Worm (Caenorhabditis elegans) whole organism, L2 larva: ENCODE data around the gene sre-1.

ENCODE experiments used
- lin-13 ChIP-seq: fragments of 150-350 bp; optimal IDR thresholded peaks from 2 replicates; lab custom pipeline; 2014; ENCODE audit warnings: missing biosample characterization, missing genetic modification reagents, missing genetic modification characterization
- nhr-11 ChIP-seq: fragments of 150-350 bp; optimal IDR thresholded peaks from 2 replicates; lab custom pipeline; 2014; ENCODE audit warnings: missing biosample characterization, missing genetic modification characterization
- unc-39 ChIP-seq: fragments of 150-350 bp; optimal IDR thresholded peaks from 2 replicates; lab custom pipeline; 2014; ENCODE audit warnings: missing biosample characterization, missing genetic modification characterization

ce11 chrII:7716112-7716511 is 6.6 kb downstream of the sre-1 start:
- no peak for TF ChIP-seq unc-39 (tag; lab: Kevin White, UChicago)
- no peak for TF ChIP-seq nhr-11 (tag; lab: Kevin White, UChicago)
- no peak for TF ChIP-seq lin-13 (GFP tag; lab: Kevin White, UChicago)
